Fruit fly (Drosophila melanogaster) whole organism, embryonic: ENCODE data around the gene sky.

Source experiments
- Aef1 ChIP-seq: fragments of 200-800 bp; sonication (Bioruptor generic); IDR thresholded peaks from 3 replicates; pipeline ENCODE4 v1.3.6; 2022; ENCODE audit warnings: missing biosample characterization, missing genetic modification characterization
- B-H2 ChIP-seq: fragments of 200-800 bp; sonication (Bioruptor generic); optimal IDR thresholded peaks from 2 replicates; lab custom pipeline; 2018; ENCODE audit warnings: missing biosample characterization, mild to moderate bottlenecking, missing genetic modification characterization
- CG10267 ChIP-seq: fragments of 200-800 bp; sonication (Bioruptor generic); optimal IDR thresholded peaks from 2 replicates; lab custom pipeline; 2018; ENCODE audit warnings: missing biosample characterization, mild to moderate bottlenecking, missing genetic modification characterization, moderate library complexity
- CG10366 ChIP-seq: fragments of 200-800 bp; sonication (Bioruptor generic); IDR thresholded peaks from 2 replicates; pipeline ENCODE4 v1.3.6; 2022; ENCODE audit warnings: missing biosample characterization, missing genetic modification characterization
- CG13287 ChIP-seq: fragments of 200-800 bp; sonication (Bioruptor generic); IDR thresholded peaks from 2 replicates; pipeline ENCODE4 v1.3.6; 2022; ENCODE audit warnings: missing biosample characterization, missing genetic modification characterization; ENCODE audit not compliant: partially characterized antibody
- CG13296 ChIP-seq: fragments of 200-800 bp; sonication (Bioruptor generic); optimal IDR thresholded peaks from 3 replicates; lab custom pipeline; 2018; ENCODE audit warnings: missing biosample characterization, mild to moderate bottlenecking, missing genetic modification characterization
- CG15073 ChIP-seq: fragments of 200-800 bp; sonication (Bioruptor generic); optimal IDR thresholded peaks from 2 replicates; lab custom pipeline; 2016; ENCODE audit warnings: missing biosample characterization, missing genetic modification characterization
- CG15601 ChIP-seq: fragments of 200-800 bp; sonication (Bioruptor generic); optimal IDR thresholded peaks from 3 replicates; lab custom pipeline; 2019; ENCODE audit warnings: missing biosample characterization, mild to moderate bottlenecking, missing genetic modification characterization, moderate library complexity
- CG1603 ChIP-seq: fragments of 200-800 bp; sonication (Bioruptor generic); optimal IDR thresholded peaks from 2 replicates; lab custom pipeline; 2019; ENCODE audit warnings: missing biosample characterization, mild to moderate bottlenecking, missing genetic modification characterization, moderate library complexity
- CG17385 ChIP-seq: fragments of 200-800 bp; sonication (Bioruptor generic); optimal IDR thresholded peaks from 3 replicates; lab custom pipeline; 2018; ENCODE audit warnings: missing biosample characterization, mild to moderate bottlenecking, missing genetic modification characterization
- CG17612 ChIP-seq: fragments of 200-800 bp; sonication (Bioruptor generic); IDR thresholded peaks from 2 replicates; pipeline ENCODE4 v1.3.6; 2022; ENCODE audit warnings: missing biosample characterization, missing genetic modification characterization
- CG1792 ChIP-seq: fragments of 200-800 bp; sonication (Bioruptor generic); optimal IDR thresholded peaks from 2 replicates; lab custom pipeline; 2016; ENCODE audit warnings: missing biosample characterization, missing genetic modification characterization
- CG18619 ChIP-seq: fragments of 200-800 bp; sonication (Bioruptor generic); optimal IDR thresholded peaks from 3 replicates; lab custom pipeline; 2017; ENCODE audit warnings: missing biosample characterization, mild to moderate bottlenecking, missing genetic modification characterization
- CG2116 ChIP-seq: fragments of 200-800 bp; sonication (Bioruptor generic); optimal IDR thresholded peaks from 3 replicates; lab custom pipeline; 2018; ENCODE audit warnings: missing biosample characterization, mild to moderate bottlenecking, missing genetic modification characterization
- CG2120 ChIP-seq: fragments of 200-800 bp; sonication (Bioruptor generic); optimal IDR thresholded peaks from 3 replicates; lab custom pipeline; 2016; ENCODE audit warnings: missing biosample characterization, missing genetic modification characterization
- CG2199 ChIP-seq: fragments of 200-800 bp; sonication (Bioruptor generic); IDR thresholded peaks from 3 replicates; pipeline ENCODE4 v1.3.6; 2022; ENCODE audit warnings: missing biosample characterization, missing genetic modification characterization
- CG31365 ChIP-seq: fragments of 200-800 bp; sonication (Bioruptor generic); optimal IDR thresholded peaks from 2 replicates; lab custom pipeline; 2018; ENCODE audit warnings: missing biosample characterization, mild to moderate bottlenecking, missing genetic modification characterization
- CG3163 ChIP-seq: fragments of 200-800 bp; sonication (Bioruptor generic); optimal IDR thresholded peaks from 3 replicates; lab custom pipeline; 2016; ENCODE audit warnings: missing biosample characterization, missing genetic modification characterization
- CG3281 ChIP-seq: fragments of 200-800 bp; sonication (Bioruptor generic); optimal IDR thresholded peaks from 3 replicates; lab custom pipeline; 2017; ENCODE audit warnings: missing biosample characterization, mild to moderate bottlenecking, missing genetic modification characterization
- CG33557 ChIP-seq: fragments of 200-800 bp; sonication (Bioruptor generic); optimal IDR thresholded peaks from 2 replicates; lab custom pipeline; 2019; ENCODE audit warnings: missing biosample characterization, mild to moderate bottlenecking, missing genetic modification characterization, moderate library complexity
- CG6175 ChIP-seq: fragments of 200-800 bp; sonication (Bioruptor generic); IDR thresholded peaks from 3 replicates; pipeline ENCODE4 v1.3.6; 2022; ENCODE audit warnings: missing biosample characterization, missing genetic modification characterization
- CG7556 ChIP-seq: fragments of 200-800 bp; sonication (Bioruptor generic); optimal IDR thresholded peaks from 2 replicates; lab custom pipeline; 2017; ENCODE audit warnings: missing biosample characterization, mild to moderate bottlenecking, missing genetic modification characterization
- CG7839 ChIP-seq: fragments of 200-800 bp; sonication (Bioruptor generic); optimal IDR thresholded peaks from 3 replicates; lab custom pipeline; 2018; ENCODE audit warnings: missing biosample characterization, mild to moderate bottlenecking, missing genetic modification characterization, moderate library complexity
- CG7928 ChIP-seq: fragments of 200-800 bp; sonication (Bioruptor generic); optimal IDR thresholded peaks from 2 replicates; lab custom pipeline; 2017; ENCODE audit warnings: missing biosample characterization, mild to moderate bottlenecking, missing genetic modification characterization
- CTCF ChIP-seq: fragments of 200-800 bp; sonication (Bioruptor generic); optimal IDR thresholded peaks from 2 replicates; lab custom pipeline; 2017; ENCODE audit warnings: missing biosample characterization, mild to moderate bottlenecking, missing genetic modification characterization, moderate library complexity
- D19A ChIP-seq: fragments of 200-800 bp; optimal IDR thresholded peaks from 3 replicates; lab custom pipeline; 2019; ENCODE audit warnings: missing biosample characterization, mild to moderate bottlenecking, missing genetic modification characterization, moderate library complexity
- HmgZ ChIP-seq: fragments of 200-800 bp; sonication (Bioruptor generic); optimal IDR thresholded peaks from 2 replicates; lab custom pipeline; 2018; ENCODE audit warnings: missing biosample characterization, mild to moderate bottlenecking, missing genetic modification characterization
- Med ChIP-seq: fragments of 200-800 bp; sonication (Bioruptor generic); peaks from one replicate; lab custom pipeline; 2016; ENCODE audit warnings: missing biosample characterization, missing genetic modification characterization, mild to moderate bottlenecking, inconsistent platforms, moderate library complexity
- NFAT ChIP-seq: fragments of 200-800 bp; sonication (Bioruptor generic); IDR thresholded peaks from 2 replicates; pipeline ENCODE4 v1.3.6; 2022; ENCODE audit warnings: missing biosample characterization, missing genetic modification characterization
- Nf-YC ChIP-seq: fragments of 200-800 bp; optimal IDR thresholded peaks from 3 replicates; lab custom pipeline; 2019; ENCODE audit warnings: missing biosample characterization, mild to moderate bottlenecking, missing genetic modification characterization, moderate library complexity
- Pdp1 ChIP-seq, 2 experiments: fragments of 200-800 bp; sonication (Bioruptor generic); optimal IDR thresholded peaks; 3 replicates each; lab custom pipeline; 2016; ENCODE audit warnings: missing biosample characterization in 2 of 2, missing genetic modification characterization in 2 of 2, mild to moderate bottlenecking in 1 of 2, moderate library complexity in 1 of 2
- Rfx ChIP-seq: fragments of 200-800 bp; sonication (Bioruptor generic); IDR thresholded peaks from 2 replicates; pipeline ENCODE4 v1.3.6; 2022; ENCODE audit warnings: missing biosample characterization, missing genetic modification characterization
- Taf1 ChIP-seq: fragments of 200-800 bp; sonication (Bioruptor generic); IDR thresholded peaks from 2 replicates; pipeline ENCODE4 v1.3.6; 2022; ENCODE audit warnings: missing biosample characterization, missing genetic modification characterization
- Usf ChIP-seq: fragments of 200-800 bp; sonication (Bioruptor generic); optimal IDR thresholded peaks from 2 replicates; lab custom pipeline; 2017; ENCODE audit warnings: missing genotype, missing biosample characterization, missing genetic modification characterization
- croc ChIP-seq: fragments of 200-800 bp; sonication (Bioruptor generic); conservative IDR thresholded peaks from 3 replicates; pipeline ENCODE4 v1.3.6; 2022; ENCODE audit warnings: missing biosample characterization, missing genetic modification characterization
- da ChIP-seq: fragments of 200-800 bp; sonication (Bioruptor generic); optimal IDR thresholded peaks from 2 replicates; lab custom pipeline; 2016; ENCODE audit warnings: missing biosample characterization, missing genetic modification characterization
- disco-r ChIP-seq: fragments of 200-800 bp; sonication (Bioruptor generic); optimal IDR thresholded peaks from 2 replicates; lab custom pipeline; 2016; ENCODE audit warnings: missing biosample characterization, missing genetic modification characterization
- exex ChIP-seq: fragments of 200-800 bp; sonication (Bioruptor generic); optimal IDR thresholded peaks from 4 replicates; lab custom pipeline; 2018; ENCODE audit warnings: missing biosample characterization, mild to moderate bottlenecking, missing genetic modification characterization, moderate library complexity
- gfzf ChIP-seq: fragments of 200-800 bp; sonication (Bioruptor generic); optimal IDR thresholded peaks from 2 replicates; lab custom pipeline; 2016; ENCODE audit warnings: missing biosample characterization, mild to moderate bottlenecking, missing genetic modification characterization, moderate library complexity
- grn ChIP-seq: fragments of 200-800 bp; sonication (Bioruptor generic); optimal IDR thresholded peaks from 3 replicates; lab custom pipeline; 2017; ENCODE audit warnings: missing biosample characterization, missing genetic modification characterization
- gro ChIP-seq: fragments of 200-800 bp; sonication (Bioruptor generic); optimal IDR thresholded peaks from 2 replicates; lab custom pipeline; 2016; ENCODE audit warnings: missing biosample characterization, missing genetic modification characterization
- gt ChIP-seq: fragments of 200-800 bp; sonication (Bioruptor generic); IDR thresholded peaks from 2 replicates; pipeline ENCODE4 v1.3.6; 2022; ENCODE audit warnings: missing biosample characterization, missing genetic modification characterization
- luna ChIP-seq: fragments of 200-800 bp; sonication (Bioruptor generic); optimal IDR thresholded peaks from 2 replicates; lab custom pipeline; 2016; ENCODE audit warnings: missing biosample characterization, missing genetic modification characterization
- peb ChIP-seq: fragments of 200-800 bp; sonication (Bioruptor generic); IDR thresholded peaks from 2 replicates; pipeline ENCODE4 v1.3.6; 2022; ENCODE audit warnings: missing biosample characterization, missing genetic modification characterization
- pita ChIP-seq: fragments of 200-800 bp; sonication (Bioruptor generic); optimal IDR thresholded peaks from 2 replicates; lab custom pipeline; 2017; ENCODE audit warnings: missing biosample characterization, mild to moderate bottlenecking, missing genetic modification characterization
- pum ChIP-seq: fragments of 200-800 bp; sonication (Bioruptor generic); optimal IDR thresholded peaks from 2 replicates; lab custom pipeline; 2016; ENCODE audit warnings: missing biosample characterization, missing genetic modification characterization
- sob ChIP-seq: fragments of 200-800 bp; sonication (Bioruptor generic); IDR thresholded peaks from 2 replicates; pipeline ENCODE4 v1.3.6; 2022; ENCODE audit warnings: missing biosample characterization, missing genetic modification characterization
- sug ChIP-seq: fragments of 200-800 bp; optimal IDR thresholded peaks from 2 replicates; lab custom pipeline; 2019; ENCODE audit warnings: missing biosample characterization, mild to moderate bottlenecking, missing genetic modification characterization, moderate library complexity
- unc-4 ChIP-seq: fragments of 200-800 bp; sonication (Bioruptor generic); IDR thresholded peaks from 2 replicates; pipeline ENCODE4 v1.3.6; 2022; ENCODE audit warnings: missing biosample characterization, missing genetic modification characterization; ENCODE audit not compliant: partially characterized antibody
- vvl ChIP-seq: fragments of 200-800 bp; sonication (Bioruptor generic); IDR thresholded peaks from 2 replicates; pipeline ENCODE4 v1.3.6; 2022; ENCODE audit warnings: missing biosample characterization, missing genetic modification characterization

The sky gene

dm6 chr2L:20835501-20835900 is 83.2 kb downstream of the sky start, which contains the start of gene Oseg5 (continued):
- no peak for TF ChIP-seq Usf (GFP tag; lab: Kevin White, UChicago)
- peak; percentile 78 for TF ChIP-seq CTCF (GFP tag; lab: Kevin White, UChicago)
- TF ChIP-seq CG1603 (tag; lab: Kevin White, UChicago): no peak
- no peak for TF ChIP-seq disco-r (GFP tag; lab: Kevin White, UChicago)
- no peak for TF ChIP-seq da (GFP tag; lab: Kevin White, UChicago)
- TF ChIP-seq CG10366 (GFP tag; lab: Robert Waterston, UW): no peak
- TF ChIP-seq pita (GFP tag; lab: Kevin White, UChicago): peak; percentile 54
- no peak for TF ChIP-seq CG10267 (tag; lab: Kevin White, UChicago)
- no peak for TF ChIP-seq CG18619 (GFP tag; lab: Kevin White, UChicago)
- no peak for TF ChIP-seq peb (GFP tag; lab: Robert Waterston, UW)
- no peak for TF ChIP-seq Nf-YC (tag; lab: Kevin White, UChicago)
- no peak for TF ChIP-seq CG33557
- TF ChIP-seq CG2116 (GFP tag; lab: Kevin White, UChicago): no peak
- no peak for TF ChIP-seq CG1792 (GFP tag; lab: Kevin White, UChicago)
- TF ChIP-seq CG6175 (GFP tag; lab: Robert Waterston, UW): no peak
- TF ChIP-seq gfzf: peak; percentile 47
- TF ChIP-seq Rfx (GFP tag; lab: Robert Waterston, UW): peak; percentile 96
- TF ChIP-seq croc (GFP tag; lab: Robert Waterston, UW): no peak
- TF ChIP-seq Taf1: no peak
- TF ChIP-seq CG3281 (GFP tag; lab: Kevin White, UChicago): no peak
- TF ChIP-seq luna: no peak
- peak; percentile 67 for TF ChIP-seq CG15601 (tag; lab: Kevin White, UChicago)

DNA sequence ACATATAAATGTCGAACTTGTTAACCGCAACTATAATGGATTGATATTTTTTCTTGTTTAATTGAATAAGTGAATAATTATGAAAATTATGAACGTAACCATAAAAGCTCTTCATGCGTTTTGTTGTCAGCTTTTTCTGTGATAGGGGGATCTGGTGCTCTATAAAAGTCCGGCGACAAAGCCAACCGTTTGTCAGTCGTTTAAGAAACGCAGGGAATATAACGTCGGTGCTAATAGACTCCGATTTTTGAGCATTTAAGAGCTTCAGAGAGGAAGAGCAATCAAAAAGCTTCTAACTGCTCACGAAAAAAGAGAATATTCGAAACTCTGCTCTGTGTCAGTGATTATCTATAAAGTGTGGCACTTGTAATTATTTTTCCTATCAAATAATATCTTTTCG is 87.7 kb downstream of the sky start, which contains the start of gene CG31674:
Gene CG31674, plus strand, starts transcription at position 203 of the 400 bp plus-strand sequence.
- TF ChIP-seq gro (GFP tag; lab: Kevin White, UChicago) (peak; percentile 47), NFAT (peak; percentile 13; the same call in 1 of the 2 replicates), Aef1 (GFP tag; lab: Robert Waterston, UW) (no peak), exex (tag; lab: Kevin White, UChicago) (peak; percentile 79), CG1792 (GFP tag; lab: Kevin White, UChicago) (no peak), CG31365 (tag; lab: Kevin White, UChicago) (no peak), CG15073 (GFP tag; lab: Kevin White, UChicago) (no peak), unc-4 (0 out of 2 replicates have a peak, but pooled peaks have one; percentile 15), gt (GFP tag; lab: Robert Waterston, UW) (no peak), Nf-YC (tag; lab: Kevin White, UChicago) (peak; percentile 31), CG13287 (GFP tag; lab: Robert Waterston, UW) (peak; percentile 53; the same call in 1 of the 2 replicates), CG17385 (GFP tag; lab: Kevin White, UChicago) (peak; percentile 39), grn (GFP tag; lab: Kevin White, UChicago) (peak; percentile 28), CG2120 (GFP tag; lab: Kevin White, UChicago) (peak; percentile 0), sug (tag; lab: Kevin White, UChicago) (peak; percentile 37), pum (GFP tag; lab: Kevin White, UChicago) (no peak), CG17612 (GFP tag; lab: Robert Waterston, UW) (no peak), sob (GFP tag; lab: Robert Waterston, UW) (no peak), CG7928 (GFP tag; lab: Kevin White, UChicago) (no peak), vvl (GFP tag; lab: Robert Waterston, UW) (peak; percentile 51), HmgZ (tag; lab: Kevin White, UChicago) (peak; percentile 42), D19A (peak; percentile 81), CG3281 (GFP tag; lab: Kevin White, UChicago) (peak; percentile 21), Rfx (GFP tag; lab: Robert Waterston, UW) (peak; percentile 21; the same call in 1 of the 2 replicates), CG7556 (GFP tag; lab: Kevin White, UChicago) (no peak), Med (GFP tag; lab: Kevin White, UChicago) (peak; percentile 90), CG13296 (peak; percentile 61), B-H2 (GFP tag; lab: Kevin White, UChicago) (peak; percentile 66), Pdp1 (GFP tag; optimal IDR thresholded peaks at IDR 0.05; lab: Kevin White, UChicago) (peak in 1 of 2 experiments; percentile 62), CG3163 (peak; percentile 96), CG15601 (tag; lab: Kevin White, UChicago) (peak; percentile 6), CG2199 (GFP tag; lab: Robert Waterston, UW) (peak; percentile 64; the same call in 1 of the 3 replicates), CG7839 (tag; lab: Kevin White, UChicago) (peak; percentile 20)
